Worm (Caenorhabditis elegans): Measurements from ENCODE around the gene T06E6.1.

ce11 chrV:15392064-15392463 is 2.7 kb downstream of the T06E6.1 start:
- TF ChIP-seq ceh-30 (tag; optimal IDR thresholded peaks at IDR 0.05) (no peak), hlh-30 (tag; optimal IDR thresholded peaks at IDR 0.05; ENCODE audit: insufficient read depth) (no peak), K09A11.1 (tag; optimal IDR thresholded peaks at IDR 0.05; ENCODE audit: insufficient read depth) (no peak), nhr-11 (tag; optimal IDR thresholded peaks at IDR 0.05) (no peak), pat-9 (tag; optimal IDR thresholded peaks at IDR 0.05) (no peak), elt-2 (tag; optimal IDR thresholded peaks at IDR 0.05) (no peak), ahr-1 (tag; optimal IDR thresholded peaks at IDR 0.05) (no peak), zip-5 (tag; optimal IDR thresholded peaks at IDR 0.05) (no peak), pha-2 (tag; optimal IDR thresholded peaks at IDR 0.05) (no peak)

Data from whole organism, late embryonic.